Fruit fly (Drosophila melanogaster): ENCODE measurements around the gene CG31274.

The CG31274 gene

dm6 chr3R:16948667-16949066, 44.1 kb upstream of the CG31274 start (continued):
- TF ChIP-seq seq (GFP tag; IDR thresholded peaks at IDR 0.05) (peak; percentile 63; the same call in 1 of the 2 replicates), NK7.1 (GFP tag; optimal IDR thresholded peaks at IDR 0.05) (no peak), CG7372 (GFP tag; IDR thresholded peaks at IDR 0.05) (peak; percentile 34; the same call in 1 of the 2 replicates), otp (GFP tag; IDR thresholded peaks at IDR 0.05) (no peak), jigr1 (GFP tag; IDR thresholded peaks at IDR 0.05) (no peak), Ets65A (GFP tag) (no peak), CG6272 (GFP tag; IDR thresholded peaks at IDR 0.05) (0 out of 2 replicates have a peak, but pooled peaks have one; percentile 24), CG12391 (tag; optimal IDR thresholded peaks at IDR 0.05) (no peak), lab (GFP tag; optimal IDR thresholded peaks at IDR 0.05) (no peak), CG34422 (GFP tag; IDR thresholded peaks at IDR 0.05) (0 out of 3 replicates have a peak, but pooled peaks have one; percentile 51), CG10321 (GFP tag; IDR thresholded peaks at IDR 0.05) (peak; percentile 97), CG12659 (GFP tag; optimal IDR thresholded peaks at IDR 0.05) (no peak), CG7556 (GFP tag; optimal IDR thresholded peaks at IDR 0.05) (no peak), disco-r (GFP tag; optimal IDR thresholded peaks at IDR 0.05) (no peak), Meics (GFP tag; optimal IDR thresholded peaks at IDR 0.05) (no peak), Ptx1 (GFP tag; IDR thresholded peaks at IDR 0.05) (peak; percentile 48), CG8765 (GFP tag; IDR thresholded peaks at IDR 0.05) (no peak), zen (tag; optimal IDR thresholded peaks at IDR 0.05) (peak; percentile 74), CoRest (tag; optimal IDR thresholded peaks at IDR 0.05) (peak; percentile 74), hb (GFP tag; IDR thresholded peaks at IDR 0.05; ENCODE audit: partially characterized antibody) (peak; percentile 17; the same call in 1 of the 3 replicates)

- TF ChIP-seq tll (GFP tag; optimal IDR thresholded peaks at IDR 0.05) (peak in 1 of 2 experiments; percentile 71), cad (GFP tag; optimal IDR thresholded peaks at IDR 0.05) (peak; percentile 92), Fer3 (tag; optimal IDR thresholded peaks at IDR 0.05) (no peak)
These were observed 41.4 kb upstream of the CG31274 start for dm6 chr3R:16951374-16951773.

dm6 chr3R:16954423-16954822, 38.4 kb upstream of the CG31274 start:
- TF ChIP-seq CG12942 (GFP tag; optimal IDR thresholded peaks at IDR 0.05): no peak
- TF ChIP-seq CG12769 (tag; optimal IDR thresholded peaks at IDR 0.05): peak; percentile 80
- TF ChIP-seq Abd-B (GFP tag; optimal IDR thresholded peaks at IDR 0.05): peak; percentile 21
- TF ChIP-seq vvl (GFP tag; IDR thresholded peaks at IDR 0.05): peak; percentile 93
- peak; percentile 3 for TF ChIP-seq Nf-YB (GFP tag; optimal IDR thresholded peaks at IDR 0.05)

- no peak for TF ChIP-seq Hr39 (optimal IDR thresholded peaks at IDR 0.05)
- peak; percentile 77 for TF ChIP-seq CG15601 (tag; optimal IDR thresholded peaks at IDR 0.05)
- TF ChIP-seq CG13775 (GFP tag; optimal IDR thresholded peaks at IDR 0.05): peak; percentile 94
- peak; percentile 64 for TF ChIP-seq CG42726 (GFP tag; IDR thresholded peaks at IDR 0.05; ENCODE audit: partially characterized antibody)
- TF ChIP-seq Bdp1 (GFP tag; optimal IDR thresholded peaks at IDR 0.05): no peak
- TF ChIP-seq HLH54F (GFP tag; optimal IDR thresholded peaks at IDR 0.05): no peak
- TF ChIP-seq Vsx1 (GFP tag; optimal IDR thresholded peaks at IDR 0.05): peak; percentile 77
- no peak for TF ChIP-seq MESR4 (GFP tag; optimal IDR thresholded peaks at IDR 0.05)
- TF ChIP-seq CG6765 (GFP tag; optimal IDR thresholded peaks at IDR 0.05): peak; percentile 81
- no peak for TF ChIP-seq ERR (GFP tag; optimal IDR thresholded peaks at IDR 0.05)
- peak; percentile 12 for TF ChIP-seq pzg (GFP tag; optimal IDR thresholded peaks at IDR 0.05)
- TF ChIP-seq gem (tag; optimal IDR thresholded peaks at IDR 0.05): peak; percentile 95
- TF ChIP-seq CG1529 (GFP tag; optimal IDR thresholded peaks at IDR 0.05): peak; percentile 48
- TF ChIP-seq Sin3A (optimal IDR thresholded peaks at IDR 0.05): no peak
- TF ChIP-seq corto (GFP tag; optimal IDR thresholded peaks at IDR 0.05): no peak
- TF ChIP-seq gsb-n (tag; optimal IDR thresholded peaks at IDR 0.05): peak; percentile 87
- peak; percentile 46; the same call in 2 of the 3 replicates for TF ChIP-seq croc (GFP tag; conservative IDR thresholded peaks at IDR 0.05)
- TF ChIP-seq CG10979 (tag; optimal IDR thresholded peaks at IDR 0.05): peak; percentile 91
These were observed 34.9 kb upstream of the CG31274 start for dm6 chr3R:16957759-16958536.
